Worm (Caenorhabditis elegans): ENCODE results near the gene adah-1.

Gene adah-1

ce11 chrIV:7039476-7040261 is 15.7 kb downstream of the adah-1 start, which contains the start of the genes cogc-2 and klp-18 (continued):
- TF ChIP-seq Y105C5A.15 (GFP tag; IDR thresholded peaks at IDR 0.05) (no peak), zfp-3 (GFP tag; conservative IDR thresholded peaks at IDR 0.05) (0 out of 2 replicates have a peak, but pooled peaks have one; percentile 17), nhr-102 (tag; optimal IDR thresholded peaks at IDR 0.05) (peak; percentile 57), daf-12 (tag; optimal IDR thresholded peaks at IDR 0.05) (no peak), T20F7.1 (GFP tag; optimal IDR thresholded peaks at IDR 0.05) (peak; percentile 72), zip-2 (tag; optimal IDR thresholded peaks at IDR 0.05) (peak; percentile 28), T26A8.4 (GFP tag; IDR thresholded peaks at IDR 0.05) (peak; percentile 72), hlh-11 (tag; optimal IDR thresholded peaks at IDR 0.05) (peak; percentile 71), hlh-30 (tag; optimal IDR thresholded peaks at IDR 0.05; ENCODE audit: insufficient read depth) (peak; percentile 91), unc-130 (GFP tag; optimal IDR thresholded peaks at IDR 0.05) (peak; percentile 91), mdl-1 (tag; optimal IDR thresholded peaks at IDR 0.05) (peak in 1 of 2 experiments; percentile 67), pha-4 (GFP tag; IDR thresholded peaks at IDR 0.05) (peak; percentile 59; the same call in 1 of the 2 replicates), pha-4 (tag; optimal IDR thresholded peaks at IDR 0.05) (peak; percentile 50), lin-38 (GFP tag; IDR thresholded peaks at IDR 0.05) (peak; percentile 94), daf-19 (GFP tag; conservative IDR thresholded peaks at IDR 0.05) (no peak), F49E8.2 (tag; optimal IDR thresholded peaks at IDR 0.05; ENCODE audit: borderline replicate concordance) (peak; percentile 96), Y48G9A.11 (GFP tag; IDR thresholded peaks at IDR 0.05) (peak; percentile 69; the same call in 1 of the 2 replicates), dve-1 (tag; optimal IDR thresholded peaks at IDR 0.05; ENCODE audit: insufficient read depth) (peak; percentile 85)

- TF ChIP-seq snpc-1.2 (GFP tag; IDR thresholded peaks at IDR 0.05) (peak; percentile 78), nhr-6 (tag; optimal IDR thresholded peaks at IDR 0.05) (no peak), T20F7.1 (GFP tag; optimal IDR thresholded peaks at IDR 0.05) (no peak), madf-5 (GFP tag; IDR thresholded peaks at IDR 0.05) (peak in 1 of 2 experiments; percentile 68; a peak in 1 of 4 replicates), dve-1 (tag; optimal IDR thresholded peaks at IDR 0.05; ENCODE audit: insufficient read depth) (no peak), D1046.2 (GFP tag; IDR thresholded peaks at IDR 0.05) (no peak), zfp-3 (GFP tag; conservative IDR thresholded peaks at IDR 0.05) (0 out of 2 replicates have a peak, but pooled peaks have one; percentile 13), zip-11 (GFP tag; IDR thresholded peaks at IDR 0.05) (no peak), unc-62 (GFP tag; optimal IDR thresholded peaks at IDR 0.05 in 1 of 2) (no peak), unc-62 (tag; optimal IDR thresholded peaks at IDR 0.05) (no peak), nhr-25 (tag; optimal IDR thresholded peaks at IDR 0.05; ENCODE audit: borderline replicate concordance, insufficient read depth) (no peak), arid-1 (GFP tag; conservative IDR thresholded peaks at IDR 0.05) (peak; percentile 45; the same call in 1 of the 2 replicates), F49E8.2 (tag; optimal IDR thresholded peaks at IDR 0.05; ENCODE audit: borderline replicate concordance) (peak; percentile 87), nhr-111 (GFP tag; optimal IDR thresholded peaks at IDR 0.05) (peak; percentile 78), mep-1 (tag; optimal IDR thresholded peaks at IDR 0.05) (no peak), aha-1 (tag) (peak; percentile 0), daf-8 (GFP tag; IDR thresholded peaks at IDR 0.05) (no peak), lin-38 (GFP tag; IDR thresholded peaks at IDR 0.05) (peak; percentile 63), ceh-62 (tag; optimal IDR thresholded peaks at IDR 0.05) (no peak), ceh-82 (tag; optimal IDR thresholded peaks at IDR 0.05) (no peak), mdt-29 (GFP tag; IDR thresholded peaks at IDR 0.05) (no peak), lin-1 (GFP tag; IDR thresholded peaks at IDR 0.05) (no peak), tra-1 (GFP tag; IDR thresholded peaks at IDR 0.05) (no peak), sdz-12 (GFP tag; optimal IDR thresholded peaks at IDR 0.05) (no peak), dmd-9 (GFP tag; IDR thresholded peaks at IDR 0.05) (no peak), lin-13 (GFP tag; optimal IDR thresholded peaks at IDR 0.05) (no peak), fos-1 (tag; optimal IDR thresholded peaks at IDR 0.05) (no peak), Y5F2A.4 (GFP tag; optimal IDR thresholded peaks at IDR 0.05) (peak; percentile 19), zfp-2 (tag; optimal IDR thresholded peaks at IDR 0.05) (no peak), ZK337.2 (GFP tag; IDR thresholded peaks at IDR 0.05) (no peak), attf-4 (tag; optimal IDR thresholded peaks at IDR 0.05) (no peak), madf-9 (GFP tag; conservative IDR thresholded peaks at IDR 0.05) (no peak), lsy-2 (tag; optimal IDR thresholded peaks at IDR 0.05) (no peak), F44E2.7 (GFP tag; IDR thresholded peaks at IDR 0.05) (no peak)
These were observed 19.4 kb downstream of the adah-1 start for ce11 chrIV:7043430-7043829.
